Worm (Caenorhabditis elegans): ENCODE results near the gene tmem-258.

- no peak for TF ChIP-seq snpc-4 (tag; optimal IDR thresholded peaks at IDR 0.05)
- TF ChIP-seq fkh-10 (GFP tag; optimal IDR thresholded peaks at IDR 0.05): no peak
Measured at ce11 chrV:7085518-7086104, 22.6 kb downstream of the tmem-258 start, which contains the start of gene VC5.2.

Data from whole organism, L1 larva.